Fruit fly (Drosophila melanogaster) whole organism, pupa: ENCODE results near the gene CG32284.

Experiments used
- CG10348 ChIP-seq: fragments of 200-800 bp; sonication (Bioruptor generic); IDR thresholded peaks from 2 replicates; pipeline ENCODE4 v1.3.6; 2022; ENCODE audit warnings: missing biosample characterization, missing genetic modification characterization
- CG12605 ChIP-seq: fragments of 200-800 bp; sonication (Bioruptor generic); IDR thresholded peaks from 2 replicates; pipeline ENCODE4 v1.3.6; 2022; ENCODE audit warnings: missing biosample characterization, missing genetic modification characterization
- CG13204 ChIP-seq: fragments of 200-800 bp; sonication (Bioruptor generic); optimal IDR thresholded peaks from 2 replicates; lab custom pipeline; 2018; ENCODE audit warnings: missing biosample characterization, mild to moderate bottlenecking, missing genetic modification characterization, moderate library complexity
- CG14655 ChIP-seq: fragments of 200-800 bp; sonication (Bioruptor generic); optimal IDR thresholded peaks from 3 replicates; lab custom pipeline; 2017; ENCODE audit warnings: mild to moderate bottlenecking, missing biosample characterization, missing genetic modification reagents, missing genetic modification characterization
- CG15710 ChIP-seq: fragments of 200-800 bp; sonication (Bioruptor generic); optimal IDR thresholded peaks from 2 replicates; lab custom pipeline; 2018; ENCODE audit warnings: missing biosample characterization, mild to moderate bottlenecking, missing genetic modification characterization, moderate library complexity
- CG32121 ChIP-seq: fragments of 200-800 bp; sonication (Bioruptor generic); IDR thresholded peaks from 2 replicates; pipeline ENCODE4 v1.3.6; 2022; ENCODE audit warnings: missing biosample characterization, missing genetic modification characterization
- CG34367 ChIP-seq: fragments of 200-800 bp; sonication (Bioruptor generic); optimal IDR thresholded peaks from 2 replicates; lab custom pipeline; 2018; ENCODE audit warnings: missing biosample characterization, mild to moderate bottlenecking, missing genetic modification characterization
- CG8301 ChIP-seq: fragments of 200-800 bp; sonication (Bioruptor generic); optimal IDR thresholded peaks from 2 replicates; lab custom pipeline; 2018; ENCODE audit warnings: missing biosample characterization, mild to moderate bottlenecking, missing genetic modification characterization
- CG9948 ChIP-seq: fragments of 200-800 bp; sonication (Bioruptor generic); optimal IDR thresholded peaks from 2 replicates; lab custom pipeline; 2018; ENCODE audit warnings: missing biosample characterization, mild to moderate bottlenecking, missing genetic modification characterization, moderate library complexity
- D1 ChIP-seq: fragments of 200-800 bp; sonication (Bioruptor generic); optimal IDR thresholded peaks from 2 replicates; lab custom pipeline; 2018; ENCODE audit warnings: missing biosample characterization, mild to moderate bottlenecking, missing genetic modification characterization, moderate library complexity
- EcR ChIP-seq: fragments of 200-800 bp; sonication (Bioruptor generic); optimal IDR thresholded peaks from 3 replicates; lab custom pipeline; 2019; ENCODE audit warnings: missing biosample characterization, missing genetic modification characterization, mild to moderate bottlenecking, moderate library complexity, missing genetic modification reagents
- Pif1B ChIP-seq: fragments of 200-800 bp; sonication (Bioruptor generic); optimal IDR thresholded peaks from 3 replicates; lab custom pipeline; 2016; ENCODE audit warnings: missing biosample characterization, missing genetic modification characterization
- rn ChIP-seq: fragments of 200-800 bp; sonication (Bioruptor generic); IDR thresholded peaks from 2 replicates; pipeline ENCODE4 v1.3.6; 2022; ENCODE audit warnings: missing biosample characterization, missing genetic modification characterization

dm6 chr3L:3169107-3169506, 17.4 kb upstream of the CG32284 start, which contains the start of the genes CG32278 and CG32281:
- no peak for TF ChIP-seq CG32121 (GFP tag; lab: Robert Waterston, UW)
- no peak for TF ChIP-seq CG12605 (GFP tag; lab: Robert Waterston, UW)
- TF ChIP-seq CG14655, result no peak
- no peak for TF ChIP-seq CG10348 (GFP tag; lab: Robert Waterston, UW)
- no peak for TF ChIP-seq CG8301 (tag; lab: Kevin White, UChicago)
- TF ChIP-seq CG13204 (GFP tag; lab: Kevin White, UChicago), result no peak
- no peak for TF ChIP-seq rn (GFP tag; lab: Robert Waterston, UW)
- TF ChIP-seq EcR (GFP tag; lab: Kevin White, UChicago), result no peak
- TF ChIP-seq CG9948 (tag; lab: Kevin White, UChicago), result no peak
- no peak for TF ChIP-seq Pif1B (GFP tag; lab: Kevin White, UChicago)
- TF ChIP-seq CG34367 (tag; lab: Kevin White, UChicago), result no peak
- no peak for TF ChIP-seq CG15710 (tag; lab: Kevin White, UChicago)
- no peak for TF ChIP-seq D1 (tag; lab: Kevin White, UChicago)
